Fruit fly (Drosophila melanogaster) whole organism, embryonic: ENCODE data around the gene Fatp1.

Source experiments
- Abd-B ChIP-seq: fragments of 200-800 bp; sonication (Bioruptor generic); optimal IDR thresholded peaks from 2 replicates; lab custom pipeline; 2018; ENCODE audit warnings: missing biosample characterization, mild to moderate bottlenecking, missing genetic modification characterization, moderate library complexity
- Asciz ChIP-seq: fragments of 200-800 bp; sonication (Bioruptor generic); optimal IDR thresholded peaks from 2 replicates; lab custom pipeline; 2017; ENCODE audit warnings: missing biosample characterization, mild to moderate bottlenecking, missing genetic modification characterization, missing genetic modification reagents
- Blimp-1 ChIP-seq: fragments of 200-800 bp; sonication (Bioruptor generic); optimal IDR thresholded peaks from 3 replicates; lab custom pipeline; 2018; ENCODE audit warnings: missing biosample characterization, missing genetic modification characterization, mild to moderate bottlenecking, moderate library complexity, missing genetic modification reagents
- CG10274 ChIP-seq: fragments of 200-800 bp; sonication (Bioruptor generic); optimal IDR thresholded peaks from 3 replicates; lab custom pipeline; 2017; ENCODE audit warnings: missing biosample characterization, mild to moderate bottlenecking, missing genetic modification characterization
- CG10366 ChIP-seq: fragments of 200-800 bp; sonication (Bioruptor generic); IDR thresholded peaks from 2 replicates; pipeline ENCODE4 v1.3.6; 2022; ENCODE audit warnings: missing biosample characterization, missing genetic modification characterization
- CG10462 ChIP-seq: fragments of 200-800 bp; sonication (Bioruptor generic); optimal IDR thresholded peaks from 2 replicates; lab custom pipeline; 2016; ENCODE audit warnings: missing biosample characterization, missing genetic modification characterization
- CG10654 ChIP-seq: fragments of 200-800 bp; sonication (Bioruptor generic); optimal IDR thresholded peaks from 2 replicates; lab custom pipeline; 2016; ENCODE audit warnings: missing biosample characterization, missing genetic modification characterization
- CG10959 ChIP-seq: fragments of 200-800 bp; sonication (Bioruptor generic); IDR thresholded peaks from 2 replicates; pipeline ENCODE4 v1.3.6; 2022; ENCODE audit warnings: missing biosample characterization, missing genetic modification characterization
- CG12744 ChIP-seq: fragments of 200-800 bp; sonication (Bioruptor generic); optimal IDR thresholded peaks from 2 replicates; lab custom pipeline; 2016; ENCODE audit warnings: missing biosample characterization, missing genetic modification characterization
- CG13123 ChIP-seq: fragments of 200-800 bp; sonication (Bioruptor generic); optimal IDR thresholded peaks from 2 replicates; lab custom pipeline; 2016; ENCODE audit warnings: missing biosample characterization, missing genetic modification characterization
- CG13287 ChIP-seq: fragments of 200-800 bp; sonication (Bioruptor generic); IDR thresholded peaks from 2 replicates; pipeline ENCODE4 v1.3.6; 2022; ENCODE audit warnings: missing biosample characterization, missing genetic modification characterization; ENCODE audit not compliant: partially characterized antibody
- CG13624 ChIP-seq: fragments of 200-800 bp; sonication (Bioruptor generic); optimal IDR thresholded peaks from 2 replicates; lab custom pipeline; 2016; ENCODE audit warnings: missing biosample characterization, missing genetic modification characterization
- CG1647 ChIP-seq: fragments of 200-800 bp; sonication (Bioruptor generic); optimal IDR thresholded peaks from 3 replicates; lab custom pipeline; 2016; ENCODE audit warnings: missing biosample characterization, missing genetic modification characterization
- CG30020 ChIP-seq: fragments of 200-800 bp; optimal IDR thresholded peaks from 2 replicates; lab custom pipeline; 2019; ENCODE audit warnings: missing biosample characterization, mild to moderate bottlenecking, missing genetic modification characterization, moderate library complexity
- CG32532 ChIP-seq: fragments of 200-800 bp; sonication (Bioruptor generic); IDR thresholded peaks from 2 replicates; pipeline ENCODE4 v1.3.6; 2022; ENCODE audit warnings: missing biosample characterization, missing genetic modification characterization
- CG34224 ChIP-seq: fragments of 200-800 bp; sonication (Bioruptor generic); IDR thresholded peaks from 3 replicates; pipeline ENCODE4 v1.3.6; 2022; ENCODE audit warnings: missing biosample characterization, missing genetic modification characterization; ENCODE audit not compliant: partially characterized antibody
- CG4360 ChIP-seq: fragments of 200-800 bp; sonication (Bioruptor generic); IDR thresholded peaks from 2 replicates; pipeline ENCODE4 v1.3.6; 2022; ENCODE audit warnings: missing biosample characterization, missing genetic modification characterization
- CG6689 ChIP-seq: fragments of 200-800 bp; sonication (Bioruptor generic); IDR thresholded peaks from 2 replicates; pipeline ENCODE4 v1.3.6; 2022; ENCODE audit warnings: missing biosample characterization, missing genetic modification characterization
- CG9437 ChIP-seq: fragments of 200-800 bp; sonication (Bioruptor generic); optimal IDR thresholded peaks from 2 replicates; lab custom pipeline; 2018; ENCODE audit warnings: missing biosample characterization, mild to moderate bottlenecking, missing genetic modification characterization
- CHES-1-like ChIP-seq: fragments of 200-800 bp; sonication (Bioruptor generic); optimal IDR thresholded peaks from 2 replicates; lab custom pipeline; 2016; ENCODE audit warnings: missing biosample characterization, missing genetic modification characterization
- Dip2 ChIP-seq: fragments of 200-800 bp; sonication (Bioruptor generic); IDR thresholded peaks from 2 replicates; pipeline ENCODE4 v1.3.6; 2022; ENCODE audit warnings: missing biosample characterization, missing genetic modification characterization
- Eip74EF ChIP-seq, 2 experiments: fragments of 200-800 bp in 1 of 2; fragments of >200 bp in 1 of 2; sonication (Bioruptor generic) in 1 of 2; optimal IDR thresholded peaks; 2 replicates each; lab custom pipeline; 2017 to 2019; ENCODE audit warnings: missing biosample characterization in 2 of 2, missing genetic modification characterization in 2 of 2, mild to moderate bottlenecking in 1 of 2, moderate library complexity in 1 of 2
- HLH3B ChIP-seq: fragments of 200-800 bp; sonication (Bioruptor generic); IDR thresholded peaks from 2 replicates; pipeline ENCODE4 v1.3.6; 2022; ENCODE audit warnings: missing biosample characterization, missing genetic modification characterization
- HLHmδ ChIP-seq: fragments of 200-800 bp; sonication (Bioruptor generic); optimal IDR thresholded peaks from 2 replicates; lab custom pipeline; 2018; ENCODE audit warnings: missing biosample characterization, mild to moderate bottlenecking, missing genetic modification characterization, moderate library complexity
- Lpt ChIP-seq: fragments of >200 bp; optimal IDR thresholded peaks from 2 replicates; lab custom pipeline; 2018; ENCODE audit warnings: missing biosample characterization, missing genetic modification characterization
- Med ChIP-seq: fragments of 200-800 bp; sonication (Bioruptor generic); peaks from one replicate; lab custom pipeline; 2016; ENCODE audit warnings: missing biosample characterization, missing genetic modification characterization, mild to moderate bottlenecking, inconsistent platforms, moderate library complexity
- Meics ChIP-seq: fragments of 200-800 bp; sonication (Bioruptor generic); optimal IDR thresholded peaks from 2 replicates; lab custom pipeline; 2017; ENCODE audit warnings: missing biosample characterization, mild to moderate bottlenecking, missing genetic modification characterization
- PHDP ChIP-seq: fragments of 200-800 bp; sonication (Bioruptor generic); optimal IDR thresholded peaks from 3 replicates; lab custom pipeline; 2018; ENCODE audit warnings: missing biosample characterization, mild to moderate bottlenecking, missing genetic modification characterization, moderate library complexity
- Side ChIP-seq: fragments of 200-800 bp; sonication (Bioruptor generic); optimal IDR thresholded peaks from 2 replicates; lab custom pipeline; 2016; ENCODE audit warnings: missing biosample characterization, missing genetic modification characterization
- Vsx1 ChIP-seq: fragments of 200-800 bp; sonication (Bioruptor generic); optimal IDR thresholded peaks from 2 replicates; lab custom pipeline; 2017; ENCODE audit warnings: missing biosample characterization, mild to moderate bottlenecking, missing genetic modification characterization, missing genetic modification reagents
- btn ChIP-seq: fragments of 200-800 bp; sonication (Bioruptor generic); optimal IDR thresholded peaks from 2 replicates; lab custom pipeline; 2016; ENCODE audit warnings: missing biosample characterization, missing genetic modification characterization
- cad ChIP-seq: fragments of >200 bp; optimal IDR thresholded peaks from 2 replicates; lab custom pipeline; 2017; ENCODE audit warnings: missing biosample characterization, missing genetic modification characterization
- crp ChIP-seq, 2 experiments: fragments of 200-800 bp; sonication (Bioruptor generic); optimal IDR thresholded peaks; 2 replicates in 1 of 2; 3 replicates in 1 of 2; lab custom pipeline; 2017; ENCODE audit warnings: missing biosample characterization in 2 of 2, missing genetic modification characterization in 2 of 2, mild to moderate bottlenecking in 1 of 2, moderate library complexity in 1 of 2
- disco-r ChIP-seq: fragments of 200-800 bp; sonication (Bioruptor generic); optimal IDR thresholded peaks from 2 replicates; lab custom pipeline; 2016; ENCODE audit warnings: missing biosample characterization, missing genetic modification characterization
- esg ChIP-seq: fragments of 200-800 bp; sonication (Bioruptor generic); conservative IDR thresholded peaks from 2 replicates; pipeline ENCODE4 v1.3.6; 2022; ENCODE audit warnings: missing biosample characterization, missing genetic modification characterization
- eve ChIP-seq, 2 experiments: fragments of >200 bp; optimal IDR thresholded peaks; 2 replicates each; lab custom pipeline; 2017; ENCODE audit warnings: missing biosample characterization in 2 of 2, missing genetic modification characterization in 2 of 2
- fd102C ChIP-seq: fragments of 200-800 bp; sonication (Bioruptor generic); optimal IDR thresholded peaks from 2 replicates; lab custom pipeline; 2018; ENCODE audit warnings: missing biosample characterization, mild to moderate bottlenecking, missing genetic modification characterization, moderate library complexity
- gcm ChIP-seq: fragments of 200-800 bp; sonication (Bioruptor generic); optimal IDR thresholded peaks from 2 replicates; lab custom pipeline; 2019; ENCODE audit warnings: missing biosample characterization, mild to moderate bottlenecking, missing genetic modification characterization, moderate library complexity
- hb ChIP-seq: fragments of 200-800 bp; sonication (Bioruptor generic); IDR thresholded peaks from 3 replicates; pipeline ENCODE4 v1.3.6; 2022; ENCODE audit warnings: missing biosample characterization, missing genetic modification characterization; ENCODE audit not compliant: partially characterized antibody
- kah ChIP-seq: fragments of 200-800 bp; sonication (Bioruptor generic); optimal IDR thresholded peaks from 2 replicates; lab custom pipeline; 2018; ENCODE audit warnings: missing biosample characterization, mild to moderate bottlenecking, missing genetic modification characterization
- nau ChIP-seq: fragments of 200-800 bp; sonication (Bioruptor generic); optimal IDR thresholded peaks from 3 replicates; lab custom pipeline; 2017; ENCODE audit warnings: missing biosample characterization, mild to moderate bottlenecking, missing genetic modification characterization, missing genetic modification reagents
- nerfin-2 ChIP-seq: fragments of 200-800 bp; sonication (Bioruptor generic); IDR thresholded peaks from 2 replicates; pipeline ENCODE4 v1.3.6; 2022; ENCODE audit warnings: missing biosample characterization, missing genetic modification characterization; ENCODE audit not compliant: partially characterized antibody
- pros ChIP-seq: fragments of 200-800 bp; sonication (Bioruptor generic); optimal IDR thresholded peaks from 3 replicates; lab custom pipeline; 2019; ENCODE audit warnings: missing biosample characterization, mild to moderate bottlenecking, missing genetic modification characterization, moderate library complexity
- sd ChIP-seq: fragments of 200-800 bp; sonication (Bioruptor generic); optimal IDR thresholded peaks from 3 replicates; lab custom pipeline; 2018; ENCODE audit warnings: missing biosample characterization, mild to moderate bottlenecking, missing genetic modification characterization, moderate library complexity
- sens ChIP-seq: fragments of 200-800 bp; sonication (Bioruptor generic); peaks from one replicate; lab custom pipeline; 2016; ENCODE audit warnings: missing biosample characterization, missing genetic modification characterization
- ssp ChIP-seq: fragments of 200-800 bp; sonication (Bioruptor generic); IDR thresholded peaks from 2 replicates; pipeline ENCODE4 v1.3.6; 2022; ENCODE audit warnings: missing biosample characterization, missing genetic modification characterization
- tin ChIP-seq: fragments of 200-800 bp; sonication (Bioruptor generic); optimal IDR thresholded peaks from 3 replicates; lab custom pipeline; 2016; ENCODE audit warnings: missing biosample characterization, missing genetic modification characterization
- twi ChIP-seq: fragments of 200-800 bp; optimal IDR thresholded peaks from 2 replicates; lab custom pipeline; 2019; ENCODE audit warnings: missing biosample characterization, mild to moderate bottlenecking, missing genetic modification characterization, moderate library complexity
- usp ChIP-seq: fragments of >200 bp; optimal IDR thresholded peaks from 2 replicates; lab custom pipeline; 2017; ENCODE audit warnings: missing biosample characterization, missing genetic modification characterization
- vvl ChIP-seq: fragments of 200-800 bp; sonication (Bioruptor generic); IDR thresholded peaks from 2 replicates; pipeline ENCODE4 v1.3.6; 2022; ENCODE audit warnings: missing biosample characterization, missing genetic modification characterization

Fatp1 gene

dm6 chr2L:10554676-10555075 is 37.7 kb upstream of the Fatp1 start (continued):
- no peak for TF ChIP-seq CG34224
- no peak for TF ChIP-seq ssp (GFP tag; lab: Robert Waterston, UW)
- TF ChIP-seq Med = peak; percentile 55
- peak; percentile 26 for TF ChIP-seq cad (GFP tag; lab: Kevin White, UChicago)
- no peak for TF ChIP-seq esg (GFP tag; lab: Robert Waterston, UW)

- TF ChIP-seq CHES-1-like (GFP tag; lab: Kevin White, UChicago) (no peak), CG30020 (no peak), CG12744 (GFP tag; lab: Kevin White, UChicago) (no peak), kah (GFP tag; lab: Kevin White, UChicago) (no peak), sd (tag; lab: Kevin White, UChicago) (no peak), CG4360 (GFP tag; lab: Robert Waterston, UW) (no peak), crp (GFP tag; optimal IDR thresholded peaks at IDR 0.05; lab: Kevin White, UChicago) (no peak), CG13624 (GFP tag; lab: Kevin White, UChicago) (no peak), twi (peak; percentile 76), CG1647 (GFP tag; lab: Kevin White, UChicago) (no peak), CG32532 (GFP tag; lab: Robert Waterston, UW) (no peak), HLHmδ (GFP tag; lab: Kevin White, UChicago) (peak; percentile 15), nerfin-2 (no peak), CG10274 (GFP tag; lab: Kevin White, UChicago) (no peak), usp (no peak), PHDP (tag; lab: Kevin White, UChicago) (no peak), HLH3B (GFP tag; lab: Robert Waterston, UW) (no peak), Side (GFP tag; lab: Kevin White, UChicago) (no peak), hb (GFP tag; lab: Robert Waterston, UW) (no peak), Dip2 (GFP tag; lab: Robert Waterston, UW) (no peak), nau (GFP tag; lab: Kevin White, UChicago) (no peak), CG13287 (GFP tag; lab: Robert Waterston, UW) (no peak), btn (GFP tag; lab: Kevin White, UChicago) (no peak), CG10959 (GFP tag; lab: Robert Waterston, UW) (no peak), fd102C (no peak), CG10366 (GFP tag; lab: Robert Waterston, UW) (no peak), pros (GFP tag; lab: Kevin White, UChicago) (no peak), Meics (GFP tag; lab: Kevin White, UChicago) (no peak), tin (GFP tag; lab: Kevin White, UChicago) (no peak), CG6689 (GFP tag; lab: Robert Waterston, UW) (peak; percentile 49; the same call in 1 of the 2 replicates), gcm (GFP tag; lab: Kevin White, UChicago) (peak; percentile 6), Eip74EF (GFP tag; optimal IDR thresholded peaks at IDR 0.05; lab: Kevin White, UChicago) (no peak), Lpt (GFP tag; lab: Kevin White, UChicago) (no peak), CG10462 (GFP tag; lab: Kevin White, UChicago) (no peak), Abd-B (peak; percentile 20), Blimp-1 (GFP tag; lab: Kevin White, UChicago) (no peak), CG13123 (GFP tag; lab: Kevin White, UChicago) (no peak), CG10654 (no peak), Asciz (GFP tag; lab: Kevin White, UChicago) (no peak), eve (GFP tag; optimal IDR thresholded peaks at IDR 0.05; lab: Kevin White, UChicago) (no peak), sens (GFP tag; lab: Kevin White, UChicago) (peak; percentile 37), Vsx1 (GFP tag; lab: Kevin White, UChicago) (peak; percentile 5), disco-r (GFP tag; lab: Kevin White, UChicago) (no peak), vvl (no peak), CG9437 (GFP tag; lab: Kevin White, UChicago) (no peak)
These were observed 36.7 kb upstream of the Fatp1 start for dm6 chr2L:10553692-10554091.
